Fruit fly (Drosophila melanogaster) whole organism, embryonic: ENCODE results near the gene bun.
A peak's percentile ranks its signal among the peaks of the same experiment; 100 is the strongest.

Experiments used
- ATbp ChIP-seq: fragments of 200-800 bp; sonication (Bioruptor generic); optimal IDR thresholded peaks from 2 replicates; lab custom pipeline; 2017; ENCODE audit warnings: missing biosample characterization, mild to moderate bottlenecking, missing genetic modification characterization, missing genetic modification reagents
- Aef1 ChIP-seq: fragments of 200-800 bp; sonication (Bioruptor generic); IDR thresholded peaks from 3 replicates; pipeline ENCODE4 v1.3.6; 2022; ENCODE audit warnings: missing biosample characterization, missing genetic modification characterization
- Asciz ChIP-seq: fragments of 200-800 bp; sonication (Bioruptor generic); optimal IDR thresholded peaks from 2 replicates; lab custom pipeline; 2017; ENCODE audit warnings: missing biosample characterization, mild to moderate bottlenecking, missing genetic modification characterization, missing genetic modification reagents
- Atf6 ChIP-seq: fragments of 200-800 bp; sonication (Bioruptor generic); IDR thresholded peaks from 2 replicates; pipeline ENCODE4 v1.3.6; 2022; ENCODE audit warnings: missing biosample characterization, missing genetic modification characterization
- B-H2 ChIP-seq: fragments of 200-800 bp; sonication (Bioruptor generic); optimal IDR thresholded peaks from 2 replicates; lab custom pipeline; 2018; ENCODE audit warnings: missing biosample characterization, mild to moderate bottlenecking, missing genetic modification characterization
- CG10267 ChIP-seq: fragments of 200-800 bp; sonication (Bioruptor generic); optimal IDR thresholded peaks from 2 replicates; lab custom pipeline; 2018; ENCODE audit warnings: missing biosample characterization, mild to moderate bottlenecking, missing genetic modification characterization, moderate library complexity
- CG10654 ChIP-seq: fragments of 200-800 bp; sonication (Bioruptor generic); optimal IDR thresholded peaks from 2 replicates; lab custom pipeline; 2016; ENCODE audit warnings: missing biosample characterization, missing genetic modification characterization
- CG12299 ChIP-seq: fragments of 200-800 bp; sonication (Bioruptor generic); optimal IDR thresholded peaks from 2 replicates; lab custom pipeline; 2018; ENCODE audit warnings: missing biosample characterization, mild to moderate bottlenecking, missing genetic modification characterization
- CG12659 ChIP-seq: fragments of 200-800 bp; sonication (Bioruptor generic); optimal IDR thresholded peaks from 3 replicates; lab custom pipeline; 2017; ENCODE audit warnings: mild to moderate bottlenecking, missing biosample characterization, missing genetic modification reagents, missing genetic modification characterization
- CG13424 ChIP-seq: fragments of 200-800 bp; sonication (Bioruptor generic); optimal IDR thresholded peaks from 2 replicates; lab custom pipeline; 2019; ENCODE audit warnings: missing biosample characterization, mild to moderate bottlenecking, missing genetic modification characterization, moderate library complexity
- CG13775 ChIP-seq: fragments of 200-800 bp; sonication (Bioruptor generic); optimal IDR thresholded peaks from 3 replicates; lab custom pipeline; 2017; ENCODE audit warnings: missing biosample characterization, mild to moderate bottlenecking, missing genetic modification characterization
- CG1647 ChIP-seq: fragments of 200-800 bp; sonication (Bioruptor generic); optimal IDR thresholded peaks from 3 replicates; lab custom pipeline; 2016; ENCODE audit warnings: missing biosample characterization, missing genetic modification characterization
- CG17359 ChIP-seq: fragments of 200-800 bp; sonication (Bioruptor generic); optimal IDR thresholded peaks from 3 replicates; lab custom pipeline; 2018; ENCODE audit warnings: missing biosample characterization, mild to moderate bottlenecking, missing genetic modification characterization, moderate library complexity
- CG1832 ChIP-seq: fragments of 200-800 bp; sonication (Bioruptor generic); optimal IDR thresholded peaks from 2 replicates; lab custom pipeline; 2017; ENCODE audit warnings: missing biosample characterization, mild to moderate bottlenecking, missing genetic modification characterization, inconsistent platforms
- CG2678 ChIP-seq: fragments of 200-800 bp; sonication (Bioruptor generic); optimal IDR thresholded peaks from 3 replicates; lab custom pipeline; 2019; ENCODE audit warnings: missing biosample characterization, mild to moderate bottlenecking, missing genetic modification characterization, moderate library complexity
- CG3726 ChIP-seq: fragments of 200-800 bp; sonication (Bioruptor generic); IDR thresholded peaks from 3 replicates; pipeline ENCODE4, ENCODE4 v1.3.6; 2022; ENCODE audit warnings: missing biosample characterization, missing genetic modification characterization
- CG3847 ChIP-seq: fragments of 200-800 bp; sonication (Bioruptor generic); IDR thresholded peaks from 2 replicates; pipeline ENCODE4 v1.3.6; 2022; ENCODE audit warnings: missing biosample characterization, missing genetic modification characterization
- CG5245 ChIP-seq: fragments of 200-800 bp; sonication (Bioruptor generic); optimal IDR thresholded peaks from 3 replicates; lab custom pipeline; 2016; ENCODE audit warnings: missing biosample characterization, missing genetic modification characterization
- CG6689 ChIP-seq: fragments of 200-800 bp; sonication (Bioruptor generic); IDR thresholded peaks from 2 replicates; pipeline ENCODE4 v1.3.6; 2022; ENCODE audit warnings: missing biosample characterization, missing genetic modification characterization
- CG7786 ChIP-seq: fragments of 200-800 bp; sonication (Bioruptor generic); optimal IDR thresholded peaks from 2 replicates; lab custom pipeline; 2016; ENCODE audit warnings: missing biosample characterization, missing genetic modification characterization
- CG7839 ChIP-seq: fragments of 200-800 bp; sonication (Bioruptor generic); optimal IDR thresholded peaks from 3 replicates; lab custom pipeline; 2018; ENCODE audit warnings: missing biosample characterization, mild to moderate bottlenecking, missing genetic modification characterization, moderate library complexity
- CG9437 ChIP-seq: fragments of 200-800 bp; sonication (Bioruptor generic); optimal IDR thresholded peaks from 2 replicates; lab custom pipeline; 2018; ENCODE audit warnings: missing biosample characterization, mild to moderate bottlenecking, missing genetic modification characterization
- CG9609 ChIP-seq: fragments of 200-800 bp; sonication (Bioruptor generic); optimal IDR thresholded peaks from 3 replicates; lab custom pipeline; 2016; ENCODE audit warnings: missing biosample characterization, missing genetic modification characterization
- CG9797 ChIP-seq: fragments of 200-800 bp; sonication (Bioruptor generic); optimal IDR thresholded peaks from 3 replicates; lab custom pipeline; 2018; ENCODE audit warnings: missing biosample characterization, mild to moderate bottlenecking, missing genetic modification characterization
- D19B ChIP-seq: fragments of 200-800 bp; sonication (Bioruptor generic); optimal IDR thresholded peaks from 2 replicates; lab custom pipeline; 2017; ENCODE audit warnings: missing biosample characterization, mild to moderate bottlenecking, missing genetic modification characterization
- Dref ChIP-seq: fragments of 200-800 bp; sonication (Bioruptor generic); IDR thresholded peaks from 2 replicates; pipeline ENCODE4 v1.3.6; 2022; ENCODE audit warnings: missing biosample characterization, missing genetic modification characterization
- Elba2 ChIP-seq: fragments of 200-800 bp; sonication (Bioruptor generic); optimal IDR thresholded peaks from 3 replicates; lab custom pipeline; 2016; ENCODE audit warnings: missing biosample characterization, missing genetic modification characterization
- GATAe ChIP-seq: fragments of 200-800 bp; sonication (Bioruptor generic); conservative IDR thresholded peaks from 2 replicates; pipeline ENCODE4 v1.3.6; 2022; ENCODE audit warnings: missing biosample characterization, missing genetic modification characterization
- Hand ChIP-seq: fragments of 200-800 bp; sonication (Bioruptor generic); optimal IDR thresholded peaks from 2 replicates; lab custom pipeline; 2017; ENCODE audit warnings: mild to moderate bottlenecking, missing biosample characterization, missing genetic modification reagents, missing genetic modification characterization
- Hmx ChIP-seq: fragments of 200-800 bp; sonication (Bioruptor generic); optimal IDR thresholded peaks from 2 replicates; lab custom pipeline; 2016; ENCODE audit warnings: missing biosample characterization, missing genetic modification characterization
- Optix ChIP-seq: fragments of 200-800 bp; sonication (Bioruptor generic); IDR thresholded peaks from 3 replicates; pipeline ENCODE4 v1.3.6; 2022; ENCODE audit warnings: missing biosample characterization, missing genetic modification characterization
- Sin3A ChIP-seq: fragments of >200 bp; optimal IDR thresholded peaks from 2 replicates; lab custom pipeline; 2018
- Spps ChIP-seq: fragments of 200-800 bp; sonication (Bioruptor generic); optimal IDR thresholded peaks from 2 replicates; lab custom pipeline; 2018; ENCODE audit warnings: missing biosample characterization, mild to moderate bottlenecking, missing genetic modification characterization
- Stat92E ChIP-seq, 3 experiments: fragments of >200 bp in 2 of 3; fragments of 200-800 bp in 1 of 3; sonication (Bioruptor generic) in 1 of 3; optimal IDR thresholded peaks; 2 replicates each; lab custom pipeline; 2017 to 2019; ENCODE audit warnings: missing biosample characterization in 3 of 3, missing genetic modification characterization in 3 of 3, mild to moderate bottlenecking in 1 of 3, moderate library complexity in 1 of 3
- Tbp ChIP-seq: fragments of >200 bp; optimal IDR thresholded peaks from 2 replicates; lab custom pipeline; 2018; ENCODE audit warnings: missing biosample characterization, missing genetic modification characterization
- cad ChIP-seq: fragments of >200 bp; optimal IDR thresholded peaks from 2 replicates; lab custom pipeline; 2017; ENCODE audit warnings: missing biosample characterization, missing genetic modification characterization
- dm ChIP-seq: fragments of 200-800 bp; sonication (Bioruptor generic); optimal IDR thresholded peaks from 3 replicates; lab custom pipeline; 2016; ENCODE audit warnings: missing biosample characterization, missing genetic modification characterization
- en ChIP-seq: fragments of 200-800 bp; sonication (Bioruptor generic); optimal IDR thresholded peaks from 2 replicates; lab custom pipeline; 2016; ENCODE audit warnings: missing biosample characterization, missing genetic modification characterization
- fd96Cb ChIP-seq: fragments of 200-800 bp; sonication (Bioruptor generic); optimal IDR thresholded peaks from 2 replicates; lab custom pipeline; 2018; ENCODE audit warnings: missing biosample characterization, mild to moderate bottlenecking, missing genetic modification characterization, moderate library complexity
- ham ChIP-seq: fragments of 200-800 bp; sonication (Bioruptor generic); IDR thresholded peaks from 2 replicates; pipeline ENCODE4 v1.3.6; 2022; ENCODE audit warnings: missing biosample characterization, missing genetic modification characterization
- kay ChIP-seq: fragments of 200-800 bp; sonication (Bioruptor generic); optimal IDR thresholded peaks from 2 replicates; lab custom pipeline; 2016; ENCODE audit warnings: missing biosample characterization, missing genetic modification characterization
- odd ChIP-seq: fragments of 200-800 bp; sonication (Bioruptor generic); optimal IDR thresholded peaks from 2 replicates; lab custom pipeline; 2017; ENCODE audit warnings: missing biosample characterization, mild to moderate bottlenecking, missing genetic modification characterization
- pfk ChIP-seq: fragments of 200-800 bp; sonication (Bioruptor generic); optimal IDR thresholded peaks from 2 replicates; lab custom pipeline; 2018; ENCODE audit warnings: missing biosample characterization, mild to moderate bottlenecking, missing genetic modification characterization, moderate library complexity
- phol ChIP-seq: fragments of 200-800 bp; sonication (Bioruptor generic); optimal IDR thresholded peaks from 3 replicates; lab custom pipeline; 2018; ENCODE audit warnings: missing biosample characterization, mild to moderate bottlenecking, missing genetic modification characterization, moderate library complexity
- pnt ChIP-seq: fragments of 200-800 bp; sonication (Bioruptor generic); optimal IDR thresholded peaks from 3 replicates; lab custom pipeline; 2016; ENCODE audit warnings: missing biosample characterization, missing genetic modification characterization
- rib ChIP-seq: fragments of 200-800 bp; sonication (Bioruptor generic); IDR thresholded peaks from 2 replicates; pipeline ENCODE4 v1.3.6; 2022; ENCODE audit warnings: missing biosample characterization, missing genetic modification characterization
- schlank ChIP-seq: fragments of 200-800 bp; sonication (Bioruptor generic); optimal IDR thresholded peaks from 2 replicates; lab custom pipeline; 2018; ENCODE audit warnings: missing biosample characterization, mild to moderate bottlenecking, missing genetic modification characterization
- so ChIP-seq: fragments of 200-800 bp; sonication (Bioruptor generic); IDR thresholded peaks from 3 replicates; pipeline ENCODE4 v1.3.6; 2022; ENCODE audit warnings: missing biosample characterization, missing genetic modification characterization
- sqz ChIP-seq: fragments of 200-800 bp; sonication (Bioruptor generic); optimal IDR thresholded peaks from 3 replicates; lab custom pipeline; 2018; ENCODE audit warnings: missing biosample characterization, mild to moderate bottlenecking, missing genetic modification characterization
- tll ChIP-seq, 2 experiments: fragments of 200-800 bp in 1 of 2; fragments of >200 bp in 1 of 2; sonication (Bioruptor generic) in 1 of 2; optimal IDR thresholded peaks; 2 replicates each; lab custom pipeline; 2017 to 2019; ENCODE audit warnings: missing biosample characterization in 2 of 2, missing genetic modification characterization in 2 of 2, mild to moderate bottlenecking in 1 of 2, moderate library complexity in 1 of 2

bun gene

dm6 chr2L:12483866-12484554, 62.4 kb downstream of the bun start:
- TF ChIP-seq Spps (tag; lab: Kevin White, UChicago): peak; percentile 72
- peak; percentile 94 for TF ChIP-seq CG2678 (tag; lab: Kevin White, UChicago)
- TF ChIP-seq Sin3A (lab: Kevin White, UChicago): no peak
- peak; percentile 80 for TF ChIP-seq CG10654 (GFP tag; lab: Kevin White, UChicago)
- no peak for TF ChIP-seq cad (GFP tag; lab: Kevin White, UChicago)
- TF ChIP-seq GATAe (GFP tag; lab: Robert Waterston, UW): peak; percentile 70; the same call in 1 of the 2 replicates
- peak; percentile 76 for TF ChIP-seq Atf6 (GFP tag; lab: Robert Waterston, UW)
- peak; percentile 78 for TF ChIP-seq odd
- peak; percentile 91 for TF ChIP-seq CG17359 (tag; lab: Kevin White, UChicago)
- TF ChIP-seq Asciz (GFP tag; lab: Kevin White, UChicago): peak; percentile 84
- TF ChIP-seq pfk (GFP tag; lab: Kevin White, UChicago): peak; percentile 9
- peak; percentile 92 for TF ChIP-seq ATbp
- peak; percentile 77 for TF ChIP-seq schlank (tag; lab: Kevin White, UChicago)
- peak; percentile 74 for TF ChIP-seq rib (GFP tag; lab: Robert Waterston, UW)
- TF ChIP-seq CG13775: peak; percentile 83
- peak; percentile 82 for TF ChIP-seq Optix
- peak; percentile 92 for TF ChIP-seq sqz
- TF ChIP-seq Dref: no peak
- peak; percentile 71 for TF ChIP-seq dm (GFP tag; lab: Kevin White, UChicago)
- no peak for TF ChIP-seq Tbp (GFP tag; lab: Kevin White, UChicago)
- TF ChIP-seq CG3726 (GFP tag; lab: Robert Waterston, UW): no peak
- no peak for TF ChIP-seq Stat92E (GFP tag; optimal IDR thresholded peaks at IDR 0.05; lab: Kevin White, UChicago)
- TF ChIP-seq Aef1 (GFP tag; lab: Robert Waterston, UW): peak; percentile 77
- TF ChIP-seq CG9797 (GFP tag; lab: Kevin White, UChicago): no peak
- TF ChIP-seq CG9437: peak; percentile 81
- TF ChIP-seq CG1832 (GFP tag; lab: Kevin White, UChicago): no peak
- peak; percentile 91 for TF ChIP-seq CG6689 (GFP tag; lab: Robert Waterston, UW)
- TF ChIP-seq B-H2: peak; percentile 67
- peak; percentile 80 for TF ChIP-seq Hand (GFP tag; lab: Kevin White, UChicago)
- TF ChIP-seq Elba2 (GFP tag; lab: Kevin White, UChicago): peak; percentile 1
- TF ChIP-seq kay: peak; percentile 71
- peak; percentile 94 for TF ChIP-seq CG13424 (tag; lab: Kevin White, UChicago)
- TF ChIP-seq so (GFP tag; lab: Robert Waterston, UW): peak; percentile 89
- peak; percentile 86 for TF ChIP-seq CG1647 (GFP tag; lab: Kevin White, UChicago)
- peak; percentile 90 for TF ChIP-seq fd96Cb (tag; lab: Kevin White, UChicago)
- no peak for TF ChIP-seq tll (GFP tag; optimal IDR thresholded peaks at IDR 0.05; lab: Kevin White, UChicago)
- TF ChIP-seq CG7786: peak; percentile 90
- TF ChIP-seq CG5245 (GFP tag; lab: Kevin White, UChicago): peak; percentile 81
- TF ChIP-seq D19B (GFP tag; lab: Kevin White, UChicago): peak; percentile 66
- TF ChIP-seq CG9609 (GFP tag; lab: Kevin White, UChicago): peak; percentile 92
- TF ChIP-seq CG12299 (tag; lab: Kevin White, UChicago): peak; percentile 85
- peak; percentile 85 for TF ChIP-seq Hmx
- peak; percentile 79 for TF ChIP-seq CG10267 (tag; lab: Kevin White, UChicago)
- peak; percentile 90 for TF ChIP-seq CG7839
- peak; percentile 87 for TF ChIP-seq CG3847 (GFP tag; lab: Robert Waterston, UW)
- TF ChIP-seq CG12659 (GFP tag; lab: Kevin White, UChicago): peak; percentile 92
- peak; percentile 85 for TF ChIP-seq phol (tag; lab: Kevin White, UChicago)
- peak; percentile 90 for TF ChIP-seq pnt
- TF ChIP-seq ham (GFP tag; lab: Robert Waterston, UW): no peak
- peak; percentile 87 for TF ChIP-seq en (GFP tag; lab: Kevin White, UChicago)
